Worm (Caenorhabditis elegans) whole organism, L4 larva: ENCODE data around the gene sra-11.

ENCODE experiments used
- F10B5.3 ChIP-seq: sonication (generic microtip); optimal IDR thresholded peaks from 2 replicates; lab custom pipeline; 2016; ENCODE audit warnings: mild to moderate bottlenecking, missing genetic modification characterization, missing compliant biosample characterization
- F37D6.2 ChIP-seq: sonication (generic microtip); optimal IDR thresholded peaks from 2 replicates; lab custom pipeline; 2016; ENCODE audit warnings: mild to moderate bottlenecking, missing genetic modification characterization, missing compliant biosample characterization
- T26A8.4 ChIP-seq: fragments of 200-800 bp; sonication (Bioruptor generic); IDR thresholded peaks from 2 replicates; pipeline ENCODE4 v1.3.6; 2022; ENCODE audit warnings: missing genetic modification characterization, missing compliant biosample characterization
- Y75B8A.6 ChIP-seq: fragments of 200-800 bp; sonication (Bioruptor generic); IDR thresholded peaks from 2 replicates; pipeline ENCODE4 v1.3.6; 2022; ENCODE audit warnings: missing genetic modification reagents, missing genetic modification characterization, missing compliant biosample characterization
- ZK546.5 ChIP-seq, 2 experiments: sonication (generic microtip); optimal IDR thresholded peaks; 2 replicates each; lab custom pipeline; 2017; ENCODE audit warnings: missing biosample characterization in 2 of 2, missing genetic modification characterization in 2 of 2
- aly-2 ChIP-seq: sonication (generic microtip); optimal IDR thresholded peaks from 2 replicates; lab custom pipeline; 2018; ENCODE audit warnings: missing biosample characterization, missing genetic modification characterization
- ama-1 ChIP-seq: fragments of 150-350 bp; optimal IDR thresholded peaks from 2 replicates; lab custom pipeline; 2014; ENCODE audit warnings: inconsistent platforms, mixed read lengths
- arid-1 ChIP-seq: fragments of 200-800 bp; sonication (Bioruptor generic); conservative IDR thresholded peaks from 2 replicates; pipeline ENCODE4 v1.3.6; 2022; ENCODE audit warnings: missing genetic modification reagents, missing genetic modification characterization, missing compliant biosample characterization
- ceh-62 ChIP-seq: sonication (generic microtip); optimal IDR thresholded peaks from 2 replicates; lab custom pipeline; 2017; ENCODE audit warnings: missing biosample characterization, missing genetic modification characterization
- ceh-82 ChIP-seq: sonication (generic microtip); optimal IDR thresholded peaks from 2 replicates; lab custom pipeline; 2017; ENCODE audit warnings: missing biosample characterization, missing genetic modification characterization
- ces-1 ChIP-seq: fragments of 150-350 bp; sonication (generic microtip); optimal IDR thresholded peaks from 4 replicates; lab custom pipeline; 2014; ENCODE audit warnings: missing biosample characterization, missing genetic modification reagents, missing genetic modification characterization
- cey-2 ChIP-seq: sonication (generic microtip); optimal IDR thresholded peaks from 3 replicates; lab custom pipeline; 2017; ENCODE audit warnings: missing genetic modification characterization, mild to moderate bottlenecking, missing compliant biosample characterization, antibody characterized with exemption, borderline replicate concordance; ENCODE audit not compliant: insufficient read depth
- daf-12 ChIP-seq: fragments of 150-350 bp; optimal IDR thresholded peaks from 2 replicates; lab custom pipeline; 2014; ENCODE audit warnings: missing biosample characterization, missing genetic modification reagents, missing genetic modification characterization
- daf-16 ChIP-seq, 3 experiments: sonication (generic microtip); optimal IDR thresholded peaks; 2 replicates each; lab custom pipeline; 2016 to 2017; ENCODE audit warnings: missing genetic modification characterization in 3 of 3, missing genetic modification reagents in 3 of 3, mild to moderate bottlenecking in 2 of 3, missing compliant biosample characterization in 2 of 3, missing biosample characterization in 1 of 3, moderate library complexity in 1 of 3
- egl-27 ChIP-seq: sonication (generic microtip); optimal IDR thresholded peaks from 3 replicates; lab custom pipeline; 2017; ENCODE audit warnings: missing biosample characterization, missing genetic modification reagents, missing genetic modification characterization
- fos-1 ChIP-seq: fragments of 150-350 bp; optimal IDR thresholded peaks from 2 replicates; lab custom pipeline; 2014; ENCODE audit warnings: missing biosample characterization, missing genetic modification characterization
- hif-1 ChIP-seq, 2 experiments: sonication (generic microtip); optimal IDR thresholded peaks; 2 replicates each; lab custom pipeline; 2016 to 2017; ENCODE audit warnings: missing compliant biosample characterization in 2 of 2, missing genetic modification characterization in 2 of 2, missing genetic modification reagents in 2 of 2, missing genotype in 2 of 2, mild to moderate bottlenecking in 1 of 2
- jun-1 ChIP-seq: fragments of 150-350 bp; optimal IDR thresholded peaks from 2 replicates; lab custom pipeline; 2014; ENCODE audit warnings: missing biosample characterization, missing genetic modification reagents, missing genetic modification characterization
- lin-1 ChIP-seq: fragments of 200-800 bp; sonication (Bioruptor generic); IDR thresholded peaks from 2 replicates; pipeline ENCODE4 v1.3.6; 2022; ENCODE audit warnings: missing genetic modification reagents, missing genetic modification characterization, missing compliant biosample characterization
- lin-13 ChIP-seq: fragments of 150-350 bp; optimal IDR thresholded peaks from 2 replicates; lab custom pipeline; 2014; ENCODE audit warnings: missing biosample characterization, missing genetic modification reagents, missing genetic modification characterization
- lin-15B ChIP-seq: fragments of 150-350 bp; sonication (generic microtip); optimal IDR thresholded peaks from 3 replicates; lab custom pipeline; 2014; ENCODE audit warnings: missing biosample characterization, missing genetic modification characterization
- lin-39 ChIP-seq: fragments of 150-350 bp; optimal IDR thresholded peaks from 2 replicates; lab custom pipeline; 2014; ENCODE audit warnings: missing biosample characterization, missing genetic modification reagents, missing genetic modification characterization
- lir-3 ChIP-seq: sonication (generic microtip); optimal IDR thresholded peaks from 2 replicates; lab custom pipeline; 2016; ENCODE audit warnings: mild to moderate bottlenecking, missing genetic modification characterization, missing compliant biosample characterization
- lsy-2 ChIP-seq, 2 experiments: fragments of 150-350 bp in 1 of 2; sonication (generic microtip) in 1 of 2; optimal IDR thresholded peaks; 2 replicates each; lab custom pipeline; 2014 to 2017; ENCODE audit warnings: missing biosample characterization in 2 of 2, missing genetic modification characterization in 2 of 2
- madf-5 ChIP-seq, 2 experiments: fragments of 200-800 bp; sonication (Bioruptor generic); IDR thresholded peaks; 2 replicates each; pipeline ENCODE4 v1.3.6; 2022; ENCODE audit warnings: missing compliant biosample characterization in 2 of 2, missing genetic modification characterization in 2 of 2
- mdt-29 ChIP-seq: fragments of 200-800 bp; sonication (Bioruptor generic); IDR thresholded peaks from 2 replicates; pipeline ENCODE4 v1.3.6; 2022; ENCODE audit warnings: missing genetic modification reagents, missing genetic modification characterization, missing compliant biosample characterization
- mep-1 ChIP-seq: fragments of 150-350 bp; sonication (generic microtip); optimal IDR thresholded peaks from 3 replicates; lab custom pipeline; 2014; ENCODE audit warnings: missing biosample characterization, missing genetic modification characterization
- mes-2 ChIP-seq: sonication (generic microtip); optimal IDR thresholded peaks from 2 replicates; lab custom pipeline; 2016; ENCODE audit warnings: missing genotype, mild to moderate bottlenecking, missing genetic modification characterization, missing compliant biosample characterization; ENCODE audit not compliant: poor library complexity, severe bottlenecking
- nhr-41 ChIP-seq: fragments of 200-800 bp; sonication (Bioruptor generic); IDR thresholded peaks from 2 replicates; pipeline ENCODE4 v1.3.6; 2022; ENCODE audit warnings: missing genetic modification reagents, missing genetic modification characterization, missing compliant biosample characterization
- nhr-42 ChIP-seq: fragments of 200-800 bp; sonication (Bioruptor generic); IDR thresholded peaks from 2 replicates; pipeline ENCODE4 v1.3.6; 2022; ENCODE audit warnings: missing genetic modification characterization, missing compliant biosample characterization
- nhr-48 ChIP-seq: sonication (generic microtip); optimal IDR thresholded peaks from 2 replicates; lab custom pipeline; 2016; ENCODE audit warnings: mild to moderate bottlenecking, missing genetic modification characterization, missing compliant biosample characterization
- nhr-6 ChIP-seq: fragments of 150-350 bp; optimal IDR thresholded peaks from 2 replicates; lab custom pipeline; 2014; ENCODE audit warnings: missing biosample characterization, missing genetic modification characterization
- nhr-76 ChIP-seq: fragments of 150-350 bp; optimal IDR thresholded peaks from 2 replicates; lab custom pipeline; 2014; ENCODE audit warnings: missing biosample characterization, missing genetic modification characterization
- php-3 ChIP-seq: fragments of 200-800 bp; sonication (Bioruptor generic); IDR thresholded peaks from 2 replicates; pipeline ENCODE4 v1.3.6; 2022; ENCODE audit warnings: missing genetic modification reagents, missing genetic modification characterization, missing compliant biosample characterization
- skn-1 ChIP-seq: fragments of 150-350 bp; optimal IDR thresholded peaks from 2 replicates; lab custom pipeline; 2014; ENCODE audit warnings: missing biosample characterization, missing genetic modification characterization
- snpc-1.2 ChIP-seq: fragments of 200-800 bp; sonication (Bioruptor generic); IDR thresholded peaks from 2 replicates; pipeline ENCODE4 v1.3.6; 2022; ENCODE audit warnings: missing genetic modification reagents, missing genetic modification characterization, missing compliant biosample characterization
- snpc-4 ChIP-seq: fragments of 150-350 bp; optimal IDR thresholded peaks from 2 replicates; lab custom pipeline; 2014; ENCODE audit warnings: missing biosample characterization, missing genetic modification characterization
- spr-1 ChIP-seq: sonication (generic microtip); optimal IDR thresholded peaks from 2 replicates; lab custom pipeline; 2016; ENCODE audit warnings: mild to moderate bottlenecking, missing genetic modification characterization, missing compliant biosample characterization
- tra-1 ChIP-seq: fragments of 200-800 bp; sonication (Bioruptor generic); IDR thresholded peaks from 2 replicates; pipeline ENCODE4 v1.3.6; 2022; ENCODE audit warnings: missing genetic modification reagents, missing genetic modification characterization, missing compliant biosample characterization
- vab-7 ChIP-seq: fragments of 200-800 bp; sonication (Bioruptor generic); IDR thresholded peaks from 2 replicates; pipeline ENCODE4 v1.3.6; 2022; ENCODE audit warnings: missing genetic modification reagents, missing genetic modification characterization, missing compliant biosample characterization
- zfp-2 ChIP-seq: sonication (generic microtip); optimal IDR thresholded peaks from 2 replicates; lab custom pipeline; 2016; ENCODE audit warnings: mild to moderate bottlenecking, missing genetic modification characterization, missing compliant biosample characterization
- zfp-3 ChIP-seq: fragments of 200-800 bp; sonication (Bioruptor generic); conservative IDR thresholded peaks from 2 replicates; pipeline ENCODE4 v1.3.6; 2022; ENCODE audit warnings: missing genetic modification reagents, missing genetic modification characterization, missing compliant biosample characterization

Gene sra-11

DNA sequence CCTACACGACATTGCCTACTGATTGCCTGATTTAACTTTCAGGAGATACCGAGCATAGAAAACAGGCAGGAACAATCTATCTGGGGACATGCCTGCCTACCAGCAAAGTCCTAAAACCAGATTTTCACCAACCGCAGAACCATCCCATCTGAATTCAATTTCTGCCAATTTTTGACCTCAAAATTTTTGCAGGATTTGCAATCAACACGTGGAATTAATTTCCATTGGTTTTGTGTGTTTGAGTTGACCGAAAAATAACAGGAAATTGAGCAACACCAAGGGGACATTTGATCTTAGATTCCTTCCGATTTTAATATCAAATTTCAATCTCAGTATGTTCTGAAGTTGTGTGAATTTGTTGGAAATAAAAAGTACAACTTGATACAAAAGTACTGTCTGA, 11.1 kb downstream of the sra-11 start:
- no peak for TF ChIP-seq daf-16 (GFP tag; optimal IDR thresholded peaks at IDR 0.05; lab: Kevin White, UChicago)
- TF ChIP-seq daf-16 (tag; optimal IDR thresholded peaks at IDR 0.05; lab: Kevin White, UChicago), result no peak
- TF ChIP-seq ces-1, result no peak
- no peak for TF ChIP-seq vab-7 (GFP tag; lab: Robert Waterston, UW)
- TF ChIP-seq snpc-4, result no peak
- no peak for TF ChIP-seq daf-12 (tag; lab: Kevin White, UChicago)
- no peak for TF ChIP-seq mes-2 (tag; lab: Kevin White, UChicago)
- no peak for TF ChIP-seq nhr-42 (GFP tag; lab: Robert Waterston, UW)
- no peak for TF ChIP-seq jun-1
- TF ChIP-seq mep-1 (tag; lab: Kevin White, UChicago), result no peak
- TF ChIP-seq F10B5.3, result no peak
- no peak for TF ChIP-seq snpc-1.2 (GFP tag; lab: Robert Waterston, UW)
- TF ChIP-seq nhr-41 (GFP tag; lab: Robert Waterston, UW), result no peak
- no peak for TF ChIP-seq nhr-48 (tag; lab: Kevin White, UChicago)
- TF ChIP-seq nhr-6 (tag; lab: Kevin White, UChicago), result no peak
- TF ChIP-seq cey-2 (tag; lab: Kevin White, UChicago), result no peak
- no peak for TF ChIP-seq mdt-29 (GFP tag; lab: Robert Waterston, UW)
- no peak for TF ChIP-seq fos-1 (tag; lab: Kevin White, UChicago)
- TF ChIP-seq hif-1 (tag; optimal IDR thresholded peaks at IDR 0.05; lab: Kevin White, UChicago), result no peak
- TF ChIP-seq F37D6.2 (tag; lab: Kevin White, UChicago), result no peak

ce11 chrII:10895959-10896358, 14.2 kb downstream of the sra-11 start:
- TF ChIP-seq ZK546.5 (tag; optimal IDR thresholded peaks at IDR 0.05; lab: Kevin White, UChicago) (no peak), zfp-3 (GFP tag; lab: Robert Waterston, UW) (no peak), ceh-62 (tag; lab: Kevin White, UChicago) (no peak), aly-2 (no peak), zfp-2 (no peak), ceh-82 (no peak), lin-15B (tag; lab: Kevin White, UChicago) (no peak), snpc-1.2 (GFP tag; lab: Robert Waterston, UW) (no peak), T26A8.4 (GFP tag; lab: Robert Waterston, UW) (no peak), ama-1 (no peak), egl-27 (no peak), lin-13 (GFP tag; lab: Kevin White, UChicago) (no peak), tra-1 (GFP tag; lab: Robert Waterston, UW) (no peak), madf-5 (GFP tag; IDR thresholded peaks at IDR 0.05; lab: Robert Waterston, UW) (no peak), lir-3 (tag; lab: Kevin White, UChicago) (no peak)
- TF ChIP-seq, all 104 proteins: peak for 0

DNA sequence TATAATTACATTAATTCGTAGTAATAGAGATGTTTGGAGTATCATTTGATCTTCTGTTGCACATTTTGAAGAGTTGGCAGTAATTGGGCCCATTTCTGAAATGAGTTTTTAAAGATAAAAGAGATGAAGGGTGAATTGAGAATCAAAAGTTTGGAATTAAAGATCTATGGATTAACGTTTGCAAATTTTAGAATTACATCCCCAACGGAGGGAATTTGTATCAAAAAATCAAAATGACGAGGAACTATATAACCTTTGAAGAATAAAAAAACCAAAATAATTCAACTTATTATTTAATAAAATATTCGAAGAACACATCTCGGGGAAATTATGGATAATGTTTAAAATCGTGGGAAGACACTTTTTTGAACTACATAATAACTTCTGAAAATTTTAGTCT, 15.1 kb downstream of the sra-11 start, which contains the start of gene sra-10:
TSS of gene sra-10 (minus strand) at position 101 of the 400 bp plus-strand sequence.
- no peak for TF ChIP-seq spr-1 (tag; lab: Kevin White, UChicago)
- TF ChIP-seq skn-1 (tag; lab: Kevin White, UChicago), result no peak

DNA sequence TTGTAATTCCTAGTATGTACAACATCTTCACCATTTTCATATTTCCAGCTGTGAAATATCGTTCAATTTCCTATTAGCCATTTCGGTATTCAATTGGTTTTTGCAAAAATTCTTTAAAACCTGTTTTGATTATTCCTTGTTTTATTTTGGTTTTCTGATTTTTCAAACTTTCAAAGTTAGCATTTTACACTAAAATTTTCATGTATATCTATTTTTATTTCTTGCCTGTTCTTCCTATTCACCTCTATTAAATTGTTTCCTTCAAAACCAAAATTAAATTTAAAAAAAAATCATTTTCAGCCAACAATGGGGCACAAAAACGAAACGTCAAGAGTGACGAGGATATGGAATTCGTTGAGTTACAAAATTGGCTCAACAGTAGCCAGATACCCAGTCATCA, 21.1 kb downstream of the sra-11 start, which contains the start of gene ptr-8:
TSS of gene ptr-8 (plus strand) at position 301 of the 400 bp plus-strand sequence.
- no peak for TF ChIP-seq Y75B8A.6
- no peak for TF ChIP-seq nhr-76 (tag; lab: Kevin White, UChicago)
- no peak for TF ChIP-seq lin-1 (GFP tag; lab: Robert Waterston, UW)
- no peak for TF ChIP-seq php-3 (GFP tag; lab: Robert Waterston, UW)
- no peak for TF ChIP-seq lin-15B (tag; lab: Kevin White, UChicago)
- no peak for TF ChIP-seq arid-1 (GFP tag; lab: Robert Waterston, UW)
- TF ChIP-seq lsy-2 (tag; optimal IDR thresholded peaks at IDR 0.05; lab: Kevin White, UChicago), result no peak
- TF ChIP-seq lin-39 (tag; lab: Kevin White, UChicago), result no peak
- no peak for TF ChIP-seq nhr-48 (tag; lab: Kevin White, UChicago)
